Worm (Caenorhabditis elegans) whole organism, young adult: ENCODE measurements around the gene daf-36.

Experiments
- B0035.1 ChIP-seq: sonication (generic microtip); optimal IDR thresholded peaks from 2 replicates; lab custom pipeline; 2016; ENCODE audit warnings: missing genetic modification characterization, mild to moderate bottlenecking, missing compliant biosample characterization, missing genotype, missing genetic modification reagents
- B0336.3 ChIP-seq: fragments of 200-800 bp; sonication (Bioruptor generic); IDR thresholded peaks from 2 replicates; pipeline ENCODE4 v1.3.6; 2022; ENCODE audit warnings: missing genetic modification characterization, missing compliant biosample characterization
- C06A6.2 ChIP-seq: fragments of 200-800 bp; sonication (Bioruptor generic); conservative IDR thresholded peaks from 2 replicates; pipeline ENCODE4 v1.3.6; 2022; ENCODE audit warnings: missing genetic modification characterization, missing compliant biosample characterization
- C17E4.6 ChIP-seq: fragments of 200-800 bp; sonication (Bioruptor generic); IDR thresholded peaks from 2 replicates; pipeline ENCODE4 v1.3.6; 2022; ENCODE audit warnings: missing genetic modification reagents, missing genetic modification characterization, missing compliant biosample characterization
- F37B4.10 ChIP-seq: fragments of 200-800 bp; sonication (Bioruptor generic); IDR thresholded peaks from 2 replicates; pipeline ENCODE4 v1.3.6; 2022; ENCODE audit warnings: missing genetic modification characterization, missing compliant biosample characterization
- F52B5.7 ChIP-seq: sonication (generic microtip); optimal IDR thresholded peaks from 2 replicates; lab custom pipeline; 2016; ENCODE audit warnings: mild to moderate bottlenecking, missing genetic modification characterization, missing compliant biosample characterization
- F55B11.4 ChIP-seq: sonication (generic microtip); optimal IDR thresholded peaks from 2 replicates; lab custom pipeline; 2016; ENCODE audit warnings: missing compliant biosample characterization, missing genetic modification characterization, borderline replicate concordance; ENCODE audit not compliant: insufficient read depth
- F57C9.4 ChIP-seq: sonication (generic microtip); optimal IDR thresholded peaks from 2 replicates; lab custom pipeline; 2017; ENCODE audit warnings: mild to moderate bottlenecking, missing genetic modification characterization, missing compliant biosample characterization
- K12H6.12 ChIP-seq: fragments of 200-800 bp; sonication (Bioruptor generic); optimal IDR thresholded peaks from 2 replicates; lab custom pipeline; 2018; ENCODE audit warnings: mild to moderate bottlenecking, missing genetic modification characterization, missing compliant biosample characterization
- Y53F4B.3 ChIP-seq: fragments of 200-800 bp; sonication (Bioruptor generic); IDR thresholded peaks from 2 replicates; pipeline ENCODE4 v1.3.6; 2022; ENCODE audit warnings: missing genetic modification reagents, missing genetic modification characterization, missing compliant biosample characterization
- ZK185.1 ChIP-seq: sonication (generic microtip); optimal IDR thresholded peaks from 2 replicates; lab custom pipeline; 2016; ENCODE audit warnings: mild to moderate bottlenecking, missing genetic modification characterization, missing compliant biosample characterization; ENCODE audit not compliant: poor library complexity, severe bottlenecking
- akir-1 ChIP-seq: fragments of 200-800 bp; sonication (Bioruptor generic); optimal IDR thresholded peaks from 2 replicates; lab custom pipeline; 2018; ENCODE audit warnings: mild to moderate bottlenecking, missing genetic modification characterization, moderate library complexity, missing compliant biosample characterization
- atf-7 ChIP-seq: sonication (generic microtip); optimal IDR thresholded peaks from 2 replicates; lab custom pipeline; 2017; ENCODE audit warnings: mild to moderate bottlenecking, missing genetic modification characterization, missing compliant biosample characterization
- attf-6 ChIP-seq: fragments of 200-800 bp; sonication (Bioruptor generic); IDR thresholded peaks from 2 replicates; pipeline ENCODE4 v1.3.6; 2022; ENCODE audit warnings: missing genetic modification reagents, missing genetic modification characterization, missing compliant biosample characterization
- bed-2 ChIP-seq: fragments of 200-800 bp; sonication (Bioruptor generic); IDR thresholded peaks from 2 replicates; pipeline ENCODE4 v1.3.6; 2022; ENCODE audit warnings: missing genetic modification reagents, missing genetic modification characterization, missing compliant biosample characterization
- cebp-1 ChIP-seq, 2 experiments: fragments of 200-800 bp in 1 of 2; sonication (Bioruptor generic) in 1 of 2; sonication (generic microtip) in 1 of 2; IDR thresholded peaks in 1 of 2; optimal IDR thresholded peaks in 1 of 2; 2 replicates each; pipeline versions ENCODE4 v1.3.6 to Lab custom; 2017 to 2022; ENCODE audit warnings: missing compliant biosample characterization in 2 of 2, missing genetic modification characterization in 2 of 2, mild to moderate bottlenecking in 1 of 2, missing genetic modification reagents in 1 of 2, moderate library complexity in 1 of 2
- ceh-27 ChIP-seq: fragments of 200-800 bp; sonication (Bioruptor generic); optimal IDR thresholded peaks from 2 replicates; lab custom pipeline; 2018; ENCODE audit warnings: mild to moderate bottlenecking, missing genetic modification characterization, moderate library complexity, missing compliant biosample characterization
- ceh-40 ChIP-seq: fragments of 200-800 bp; sonication (Bioruptor generic); IDR thresholded peaks from 2 replicates; pipeline ENCODE4 v1.3.6; 2022; ENCODE audit warnings: missing genetic modification characterization, missing compliant biosample characterization
- ceh-58 ChIP-seq: fragments of 200-800 bp; sonication (Bioruptor generic); IDR thresholded peaks from 2 replicates; pipeline ENCODE4 v1.3.6; 2022; ENCODE audit warnings: missing genetic modification characterization, missing compliant biosample characterization
- ceh-91 ChIP-seq: fragments of 200-800 bp; sonication (Bioruptor generic); IDR thresholded peaks from 2 replicates; pipeline ENCODE4 v1.3.6; 2022; ENCODE audit warnings: missing genetic modification reagents, missing genetic modification characterization, missing compliant biosample characterization
- chd-7 ChIP-seq: sonication (generic microtip); optimal IDR thresholded peaks from 2 replicates; lab custom pipeline; 2016; ENCODE audit warnings: mild to moderate bottlenecking, missing genetic modification characterization, moderate library complexity, missing compliant biosample characterization
- dox-1 ChIP-seq: fragments of 200-800 bp; sonication (Bioruptor generic); IDR thresholded peaks from 2 replicates; pipeline ENCODE4 v1.3.6; 2022; ENCODE audit warnings: missing genetic modification reagents, missing genetic modification characterization, missing compliant biosample characterization
- egl-18 ChIP-seq: fragments of 200-800 bp; sonication (Bioruptor generic); IDR thresholded peaks from 2 replicates; pipeline ENCODE4 v1.3.6; 2022; ENCODE audit warnings: missing genetic modification reagents, missing genetic modification characterization, missing compliant biosample characterization
- egl-44 ChIP-seq: fragments of 200-800 bp; sonication (Bioruptor generic); IDR thresholded peaks from 2 replicates; pipeline ENCODE4 v1.3.6; 2022; ENCODE audit warnings: missing genetic modification reagents, missing genetic modification characterization, missing compliant biosample characterization
- fkh-3 ChIP-seq: sonication (generic microtip); optimal IDR thresholded peaks from 2 replicates; lab custom pipeline; 2016; ENCODE audit warnings: mild to moderate bottlenecking, missing genetic modification characterization, missing compliant biosample characterization
- him-1 ChIP-seq: sonication (generic microtip); optimal IDR thresholded peaks from 2 replicates; lab custom pipeline; 2016; ENCODE audit warnings: missing genotype, missing genetic modification reagents, missing genetic modification characterization, missing compliant biosample characterization
- hlh-26 ChIP-seq: fragments of 200-800 bp; sonication (Bioruptor generic); conservative IDR thresholded peaks from 2 replicates; pipeline ENCODE4 v1.3.6; 2022; ENCODE audit warnings: missing genetic modification reagents, missing genetic modification characterization, missing compliant biosample characterization
- let-526 ChIP-seq: fragments of 200-800 bp; sonication (Bioruptor generic); IDR thresholded peaks from 2 replicates; pipeline ENCODE4 v1.3.6; 2022; ENCODE audit warnings: missing genetic modification reagents, missing genetic modification characterization, missing compliant biosample characterization
- let-607 ChIP-seq, 2 experiments: fragments of 200-800 bp in 1 of 2; sonication (Bioruptor generic) in 1 of 2; sonication (generic microtip) in 1 of 2; optimal IDR thresholded peaks; 2 replicates each; lab custom pipeline; 2016 to 2018; ENCODE audit warnings: mild to moderate bottlenecking in 2 of 2, missing compliant biosample characterization in 2 of 2, missing genetic modification characterization in 2 of 2, moderate library complexity in 2 of 2, missing genotype in 1 of 2
- lin-26 ChIP-seq: fragments of 200-800 bp; sonication (Bioruptor generic); IDR thresholded peaks from 2 replicates; pipeline ENCODE4 v1.3.6; 2022; ENCODE audit warnings: missing genetic modification reagents, missing genetic modification characterization, missing compliant biosample characterization
- lin-35 ChIP-seq, 3 experiments: fragments of 150-350 bp in 2 of 3; sonication (generic microtip) in 1 of 3; optimal IDR thresholded peaks; 2 replicates each; lab custom pipeline; 2014 to 2018; ENCODE audit warnings: missing biosample characterization in 3 of 3, missing genetic modification characterization in 3 of 3, missing genetic modification reagents in 3 of 3
- lin-40 ChIP-seq: sonication (generic microtip); optimal IDR thresholded peaks from 2 replicates; lab custom pipeline; 2016; ENCODE audit warnings: missing genetic modification characterization, mild to moderate bottlenecking, missing compliant biosample characterization, missing genotype, missing genetic modification reagents
- mcd-1 ChIP-seq: fragments of 200-800 bp; sonication (Bioruptor generic); IDR thresholded peaks from 2 replicates; pipeline ENCODE4 v1.3.6; 2022; ENCODE audit warnings: missing genetic modification reagents, missing genetic modification characterization, missing compliant biosample characterization
- nfyb-1 ChIP-seq: fragments of 200-800 bp; sonication (Bioruptor generic); IDR thresholded peaks from 2 replicates; pipeline ENCODE4 v1.3.6; 2022; ENCODE audit warnings: missing genetic modification reagents, missing genetic modification characterization, missing compliant biosample characterization
- nhr-179 ChIP-seq: sonication (generic microtip); optimal IDR thresholded peaks from 2 replicates; lab custom pipeline; 2016; ENCODE audit warnings: mild to moderate bottlenecking, missing genetic modification characterization, missing compliant biosample characterization
- nhr-27 ChIP-seq: fragments of 200-800 bp; sonication (Bioruptor generic); optimal IDR thresholded peaks from 2 replicates; lab custom pipeline; 2018; ENCODE audit warnings: mild to moderate bottlenecking, missing genetic modification characterization, moderate library complexity, missing compliant biosample characterization
- rcor-1 ChIP-seq: fragments of 200-800 bp; sonication (Bioruptor generic); IDR thresholded peaks from 2 replicates; pipeline ENCODE4 v1.3.6; 2022; ENCODE audit warnings: missing genetic modification reagents, missing genetic modification characterization, missing compliant biosample characterization
- rec-8 ChIP-seq, 2 experiments: sonication (generic microtip); optimal IDR thresholded peaks; 2 replicates each; lab custom pipeline; 2016; ENCODE audit warnings: mild to moderate bottlenecking in 2 of 2, missing genetic modification characterization in 2 of 2, missing genetic modification reagents in 2 of 2, missing genotype in 2 of 2, missing biosample characterization in 1 of 2, missing compliant biosample characterization in 1 of 2, moderate library complexity in 1 of 2
- sea-2 ChIP-seq: fragments of 200-800 bp; sonication (Bioruptor generic); IDR thresholded peaks from 2 replicates; pipeline ENCODE4 v1.3.6; 2022; ENCODE audit warnings: missing genetic modification characterization, missing compliant biosample characterization
- snpc-1.3 ChIP-seq: sonication (generic microtip); optimal IDR thresholded peaks from 2 replicates; lab custom pipeline; 2017; ENCODE audit warnings: missing genetic modification characterization, mild to moderate bottlenecking, missing compliant biosample characterization, antibody characterized with exemption, moderate library complexity, missing genotype, missing genetic modification reagents; ENCODE audit not compliant: insufficient read depth
- snpc-4 ChIP-seq, 5 experiments: fragments of 150-350 bp in 1 of 5; sonication (generic microtip) in 4 of 5; optimal IDR thresholded peaks; 2 replicates each; lab custom pipeline; 2014 to 2018; ENCODE audit warnings: missing genetic modification characterization in 5 of 5, missing biosample characterization in 3 of 5, antibody characterized with exemption in 2 of 5, mild to moderate bottlenecking in 2 of 5, missing compliant biosample characterization in 2 of 5, missing genotype in 2 of 5, moderate library complexity in 2 of 5, missing genetic modification reagents in 1 of 5
- somi-1 ChIP-seq: fragments of 200-800 bp; sonication (Bioruptor generic); optimal IDR thresholded peaks from 2 replicates; lab custom pipeline; 2018; ENCODE audit warnings: mild to moderate bottlenecking, missing genetic modification characterization, missing compliant biosample characterization
- zfh-2 ChIP-seq: fragments of 200-800 bp; sonication (Bioruptor generic); conservative IDR thresholded peaks from 2 replicates; pipeline ENCODE4 v1.3.6; 2022; ENCODE audit warnings: missing genetic modification reagents, missing genetic modification characterization, missing compliant biosample characterization
- ztf-26 ChIP-seq: sonication (generic microtip); optimal IDR thresholded peaks from 2 replicates; lab custom pipeline; 2017; ENCODE audit warnings: missing genetic modification characterization, missing compliant biosample characterization

daf-36 gene

ce11 chrV:10178166-10178565 lies 47.3 kb downstream of the daf-36 start (continued):
- TF ChIP-seq F52B5.7 (tag; lab: Kevin White, UChicago), result no peak
- no peak for TF ChIP-seq nhr-27
- TF ChIP-seq ceh-91 (GFP tag; lab: Robert Waterston, UW), result no peak
- no peak for TF ChIP-seq hlh-26 (GFP tag; lab: Robert Waterston, UW)
- TF ChIP-seq Y53F4B.3 (GFP tag; lab: Robert Waterston, UW), result no peak
- TF ChIP-seq ceh-58 (GFP tag; lab: Robert Waterston, UW), result no peak
- TF ChIP-seq dox-1 (GFP tag; lab: Robert Waterston, UW), result peak; percentile 58; the same call in 1 of the 2 replicates
- no peak for TF ChIP-seq F55B11.4 (tag; lab: Kevin White, UChicago)
- TF ChIP-seq egl-18 (GFP tag; lab: Robert Waterston, UW), result no peak
- no peak for TF ChIP-seq attf-6
- TF ChIP-seq C17E4.6 (GFP tag; lab: Robert Waterston, UW), result no peak
- no peak for TF ChIP-seq nhr-179 (tag; lab: Kevin White, UChicago)
- no peak for TF ChIP-seq F57C9.4
- TF ChIP-seq egl-44 (GFP tag; lab: Robert Waterston, UW), result no peak
- TF ChIP-seq bed-2 (GFP tag; lab: Robert Waterston, UW), result no peak
- TF ChIP-seq sea-2 (GFP tag; lab: Robert Waterston, UW), result no peak
- no peak for TF ChIP-seq ztf-26 (tag; lab: Kevin White, UChicago)
- peak in 1 of 2 experiments; percentile 6 for TF ChIP-seq let-607 (tag; optimal IDR thresholded peaks at IDR 0.05; lab: Kevin White, UChicago)
- TF ChIP-seq snpc-4 (GFP tag; optimal IDR thresholded peaks at IDR 0.05; lab: Kevin White, UChicago), result no peak
- peak in 2 of 4 experiments; percentile 14 to 23 for TF ChIP-seq snpc-4 (tag; optimal IDR thresholded peaks at IDR 0.05; lab: Kevin White, UChicago)
- TF ChIP-seq mcd-1, result peak; percentile 91
- no peak for TF ChIP-seq rec-8 (tag; optimal IDR thresholded peaks at IDR 0.05; lab: Kevin White, UChicago)

ce11 chrV:10174632-10175075 lies 50.9 kb downstream of the daf-36 start:
- TF ChIP-seq rcor-1 (peak; percentile 63; the same call in 1 of the 2 replicates), ZK185.1 (tag; lab: Kevin White, UChicago) (peak; percentile 29), mcd-1 (peak; percentile 61), atf-7 (peak; percentile 85), B0336.3 (GFP tag; lab: Robert Waterston, UW) (0 out of 2 replicates have a peak, but pooled peaks have one; percentile 17), zfh-2 (GFP tag; lab: Robert Waterston, UW) (no peak), akir-1 (no peak), dox-1 (GFP tag; lab: Robert Waterston, UW) (0 out of 2 replicates have a peak, but pooled peaks have one; percentile 51), B0035.1 (no peak), somi-1 (GFP tag; lab: Kevin White, UChicago) (peak; percentile 69), lin-26 (GFP tag; lab: Robert Waterston, UW) (no peak), snpc-1.3 (tag; lab: Kevin White, UChicago) (no peak), chd-7 (peak; percentile 57), fkh-3 (tag; lab: Kevin White, UChicago) (no peak), snpc-4 (GFP tag; optimal IDR thresholded peaks at IDR 0.05; lab: Kevin White, UChicago) (no peak), snpc-4 (tag; optimal IDR thresholded peaks at IDR 0.05; lab: Kevin White, UChicago) (peak in 1 of 4 experiments; percentile 5), ceh-27 (GFP tag; lab: Kevin White, UChicago) (peak; percentile 58), lin-35 (GFP tag; optimal IDR thresholded peaks at IDR 0.05; lab: Kevin White, UChicago) (peak in 1 of 3 experiments; percentile 41), egl-18 (GFP tag; lab: Robert Waterston, UW) (0 out of 2 replicates have a peak, but pooled peaks have one; percentile 24), cebp-1 (GFP tag; IDR thresholded peaks at IDR 0.05; lab: Robert Waterston, UW) (no peak), cebp-1 (tag; optimal IDR thresholded peaks at IDR 0.05; lab: Kevin White, UChicago) (peak; percentile 71), nfyb-1 (GFP tag; lab: Robert Waterston, UW) (peak; percentile 85), F55B11.4 (tag; lab: Kevin White, UChicago) (no peak), K12H6.12 (peak; percentile 83), C06A6.2 (GFP tag; lab: Robert Waterston, UW) (0 out of 2 replicates have a peak, but pooled peaks have one; percentile 30), him-1 (no peak), let-526 (GFP tag; lab: Robert Waterston, UW) (no peak), ceh-40 (no peak), lin-40 (peak; percentile 63), F37B4.10 (GFP tag; lab: Robert Waterston, UW) (no peak)
